Worm (Caenorhabditis elegans) whole organism, L1 larva: ENCODE data around the gene act-1.

Source experiments
- C16A3.4 ChIP-seq: fragments of 150-350 bp; optimal IDR thresholded peaks from 2 replicates; lab custom pipeline; 2014; ENCODE audit warnings: missing biosample characterization, missing genetic modification characterization
- C34B4.2 ChIP-seq: sonication (generic microtip); optimal IDR thresholded peaks from 2 replicates; lab custom pipeline; 2017; ENCODE audit warnings: mild to moderate bottlenecking, missing genetic modification characterization, missing compliant biosample characterization
- F16B12.6 ChIP-seq: fragments of 150-350 bp; optimal IDR thresholded peaks from 2 replicates; lab custom pipeline; 2014; ENCODE audit warnings: missing biosample characterization, missing genetic modification characterization
- ama-1 ChIP-seq: fragments of 150-350 bp; optimal IDR thresholded peaks from 2 replicates; lab custom pipeline; 2014
- ceh-82 ChIP-seq, 3 experiments: fragments of 150-350 bp in 1 of 3; sonication (generic microtip) in 2 of 3; optimal IDR thresholded peaks; 2 replicates each; lab custom pipeline; 2014 to 2017; ENCODE audit warnings: missing biosample characterization in 3 of 3, missing genetic modification characterization in 3 of 3
- ceh-88 ChIP-seq: fragments of 200-800 bp; sonication (Bioruptor generic); IDR thresholded peaks from 2 replicates; pipeline ENCODE4 v1.3.6; 2022; ENCODE audit warnings: missing genetic modification characterization, missing compliant biosample characterization
- ces-1 ChIP-seq: fragments of 150-350 bp; optimal IDR thresholded peaks from 2 replicates; lab custom pipeline; 2014; ENCODE audit warnings: missing biosample characterization, missing genetic modification reagents, missing genetic modification characterization
- dpl-1 ChIP-seq, 3 experiments: fragments of 150-350 bp in 2 of 3; sonication (generic microtip) in 1 of 3; optimal IDR thresholded peaks; 2 replicates each; lab custom pipeline; 2014 to 2017; ENCODE audit warnings: missing biosample characterization in 3 of 3, missing genetic modification characterization in 3 of 3, missing genetic modification reagents in 3 of 3
- efl-1 ChIP-seq, 4 experiments: fragments of 150-350 bp; optimal IDR thresholded peaks in 3 of 4; peaks in 1 of 4; 1 replicate in 1 of 4; 2 replicates in 3 of 4; lab custom pipeline; 2014; ENCODE audit warnings: missing biosample characterization in 2 of 4, missing genetic modification characterization in 2 of 4, missing genetic modification reagents in 2 of 4
- egl-13 ChIP-seq: sonication (generic microtip); optimal IDR thresholded peaks from 2 replicates; lab custom pipeline; 2016; ENCODE audit warnings: missing genotype, missing genetic modification reagents, missing genetic modification characterization, missing compliant biosample characterization
- egl-27 ChIP-seq, 2 experiments: fragments of 150-350 bp in 1 of 2; sonication (generic microtip); optimal IDR thresholded peaks; 3 replicates each; lab custom pipeline; 2017 to 2018; ENCODE audit warnings: missing biosample characterization in 2 of 2, missing genetic modification characterization in 2 of 2, missing genetic modification reagents in 2 of 2
- elt-2 ChIP-seq: sonication (generic microtip); optimal IDR thresholded peaks from 2 replicates; lab custom pipeline; 2016; ENCODE audit warnings: missing genetic modification characterization, mild to moderate bottlenecking, inconsistent platforms, missing compliant biosample characterization, missing genetic modification reagents
- elt-3 ChIP-seq, 6 experiments: fragments of 150-350 bp in 1 of 6; sonication (generic microtip); optimal IDR thresholded peaks; 2 replicates each; lab custom pipeline; 2017 to 2018; ENCODE audit warnings: missing biosample characterization in 6 of 6, missing genetic modification characterization in 6 of 6, inconsistent platforms in 1 of 6
- ets-5 ChIP-seq: fragments of 200-800 bp; sonication (Bioruptor generic); IDR thresholded peaks from 2 replicates; pipeline ENCODE4 v1.3.6; 2022; ENCODE audit warnings: missing genetic modification characterization, missing compliant biosample characterization
- fkh-10 ChIP-seq: sonication (generic microtip); optimal IDR thresholded peaks from 2 replicates; lab custom pipeline; 2017; ENCODE audit warnings: missing biosample characterization, missing genetic modification reagents, missing genetic modification characterization
- fkh-8 ChIP-seq: sonication (generic microtip); optimal IDR thresholded peaks from 2 replicates; lab custom pipeline; 2016; ENCODE audit warnings: mild to moderate bottlenecking, missing genetic modification characterization, missing compliant biosample characterization
- grh-1 ChIP-seq: fragments of 200-800 bp; sonication (Bioruptor generic); IDR thresholded peaks from 2 replicates; pipeline ENCODE4 v1.3.6; 2022; ENCODE audit warnings: missing genetic modification reagents, missing genetic modification characterization, missing compliant biosample characterization
- hlh-17 ChIP-seq: fragments of 200-800 bp; sonication (Bioruptor generic); optimal IDR thresholded peaks from 2 replicates; lab custom pipeline; 2018; ENCODE audit warnings: missing genetic modification characterization, mild to moderate bottlenecking, missing compliant biosample characterization, moderate library complexity, borderline replicate concordance
- hpl-2 ChIP-seq: fragments of 150-350 bp; optimal IDR thresholded peaks from 2 replicates; lab custom pipeline; 2014; ENCODE audit warnings: missing biosample characterization, missing genetic modification reagents, missing genetic modification characterization
- irx-1 ChIP-seq: sonication (generic microtip); optimal IDR thresholded peaks from 2 replicates; lab custom pipeline; 2016; ENCODE audit warnings: missing genetic modification characterization, missing compliant biosample characterization
- lin-14 ChIP-seq: fragments of 200-800 bp; sonication (Bioruptor generic); optimal IDR thresholded peaks from 2 replicates; lab custom pipeline; 2018; ENCODE audit warnings: mild to moderate bottlenecking, missing genetic modification characterization, moderate library complexity, missing compliant biosample characterization
- lin-15B ChIP-seq: fragments of 150-350 bp; sonication (generic microtip); optimal IDR thresholded peaks from 3 replicates; lab custom pipeline; 2014; ENCODE audit warnings: missing biosample characterization, missing genetic modification characterization
- lin-35 ChIP-seq, 2 experiments: fragments of 150-350 bp; optimal IDR thresholded peaks; 2 replicates each; lab custom pipeline; 2014; ENCODE audit warnings: missing biosample characterization in 2 of 2, missing genetic modification characterization in 2 of 2, missing genetic modification reagents in 2 of 2
- lin-39 ChIP-seq: fragments of 150-350 bp; optimal IDR thresholded peaks from 2 replicates; lab custom pipeline; 2014; ENCODE audit warnings: missing biosample characterization, missing genetic modification reagents, missing genetic modification characterization
- lir-3 ChIP-seq: sonication (generic microtip); optimal IDR thresholded peaks from 2 replicates; lab custom pipeline; 2016; ENCODE audit warnings: mild to moderate bottlenecking, missing genetic modification characterization, moderate library complexity, missing compliant biosample characterization; ENCODE audit not compliant: poor library complexity
- mdl-1 ChIP-seq, 2 experiments: fragments of 150-350 bp; optimal IDR thresholded peaks; 2 replicates each; lab custom pipeline; 2014 to 2017; ENCODE audit warnings: missing biosample characterization in 2 of 2, missing genetic modification characterization in 2 of 2, inconsistent platforms in 1 of 2
- nhr-11 ChIP-seq: fragments of 150-350 bp; optimal IDR thresholded peaks from 2 replicates; lab custom pipeline; 2014; ENCODE audit warnings: missing biosample characterization, missing genetic modification characterization
- nhr-19 ChIP-seq: fragments of 200-800 bp; sonication (Bioruptor generic); conservative IDR thresholded peaks from 2 replicates; pipeline ENCODE4 v1.3.6; 2022; ENCODE audit warnings: missing genetic modification characterization, missing compliant biosample characterization
- nhr-20 ChIP-seq: sonication (generic microtip); optimal IDR thresholded peaks from 2 replicates; lab custom pipeline; 2016; ENCODE audit warnings: mild to moderate bottlenecking, missing genetic modification characterization, missing compliant biosample characterization
- nhr-237 ChIP-seq: fragments of 150-350 bp; optimal IDR thresholded peaks from 2 replicates; lab custom pipeline; 2014; ENCODE audit warnings: missing biosample characterization, missing genetic modification characterization
- nhr-28 ChIP-seq: fragments of 150-350 bp; optimal IDR thresholded peaks from 2 replicates; lab custom pipeline; 2014; ENCODE audit warnings: missing biosample characterization, missing genetic modification characterization
- nhr-47 ChIP-seq: sonication (generic microtip); optimal IDR thresholded peaks from 2 replicates; lab custom pipeline; 2016; ENCODE audit warnings: mild to moderate bottlenecking, missing genetic modification characterization, moderate library complexity, missing compliant biosample characterization
- nhr-71 ChIP-seq: sonication (generic microtip); optimal IDR thresholded peaks from 2 replicates; lab custom pipeline; 2016; ENCODE audit warnings: mild to moderate bottlenecking, missing genetic modification characterization, moderate library complexity, missing compliant biosample characterization
- nhr-84 ChIP-seq: sonication (generic microtip); optimal IDR thresholded peaks from 2 replicates; lab custom pipeline; 2017; ENCODE audit warnings: missing biosample characterization, missing genetic modification characterization
- nhr-85 ChIP-seq: sonication (generic microtip); peaks from one replicate; lab custom pipeline; 2016; ENCODE audit warnings: missing genetic modification characterization, inconsistent platforms, missing compliant biosample characterization
- pag-3 ChIP-seq: sonication (generic microtip); optimal IDR thresholded peaks from 2 replicates; lab custom pipeline; 2017; ENCODE audit warnings: missing genetic modification characterization, mild to moderate bottlenecking, missing compliant biosample characterization, antibody characterized with exemption, borderline replicate concordance; ENCODE audit not compliant: insufficient read depth
- pax-3 ChIP-seq: fragments of 200-800 bp; sonication (Bioruptor generic); optimal IDR thresholded peaks from 2 replicates; lab custom pipeline; 2018; ENCODE audit warnings: mild to moderate bottlenecking, missing genetic modification characterization, moderate library complexity, missing compliant biosample characterization
- pqm-1 ChIP-seq: sonication (generic microtip); optimal IDR thresholded peaks from 3 replicates; lab custom pipeline; 2017; ENCODE audit warnings: missing biosample characterization, missing genetic modification characterization
- skn-1 ChIP-seq: fragments of 150-350 bp; optimal IDR thresholded peaks from 2 replicates; lab custom pipeline; 2014; ENCODE audit warnings: missing biosample characterization, missing genetic modification characterization
- snu-23 ChIP-seq: sonication (generic microtip); optimal IDR thresholded peaks from 2 replicates; lab custom pipeline; 2016; ENCODE audit warnings: missing genetic modification characterization, missing compliant biosample characterization
- sup-37 ChIP-seq: fragments of 200-800 bp; sonication (Bioruptor generic); optimal IDR thresholded peaks from 2 replicates; lab custom pipeline; 2018; ENCODE audit warnings: mild to moderate bottlenecking, missing genetic modification characterization, missing compliant biosample characterization
- swsn-7 ChIP-seq: sonication (generic microtip); optimal IDR thresholded peaks from 2 replicates; lab custom pipeline; 2016; ENCODE audit warnings: missing genetic modification characterization, missing compliant biosample characterization
- tbx-2 ChIP-seq: sonication (generic microtip); optimal IDR thresholded peaks from 2 replicates; lab custom pipeline; 2016; ENCODE audit warnings: missing genetic modification characterization, missing compliant biosample characterization
- unc-62 ChIP-seq: fragments of 150-350 bp; optimal IDR thresholded peaks from 2 replicates; lab custom pipeline; 2014; ENCODE audit warnings: missing biosample characterization, missing genetic modification reagents, missing genetic modification characterization
- unc-98 ChIP-seq: fragments of 200-800 bp; sonication (Bioruptor generic); IDR thresholded peaks from 2 replicates; pipeline ENCODE4 v1.3.6; 2022; ENCODE audit warnings: missing genetic modification characterization, missing compliant biosample characterization
- vab-15 ChIP-seq: sonication (generic microtip); optimal IDR thresholded peaks from 2 replicates; lab custom pipeline; 2017; ENCODE audit warnings: missing genotype, mild to moderate bottlenecking, missing genetic modification characterization, missing compliant biosample characterization
- zag-1 ChIP-seq: fragments of 150-350 bp; optimal IDR thresholded peaks from 2 replicates; lab custom pipeline; 2014; ENCODE audit warnings: missing biosample characterization, missing genetic modification characterization
- zip-4 ChIP-seq: fragments of 200-800 bp; sonication (Bioruptor generic); optimal IDR thresholded peaks from 2 replicates; lab custom pipeline; 2018; ENCODE audit warnings: mild to moderate bottlenecking, missing genetic modification characterization, moderate library complexity, missing compliant biosample characterization

The act-1 gene

ce11 chrV:11059180-11059579 lies 21.7 kb upstream of the act-1 start, which contains the start of gene T04C12.1 (continued):
- TF ChIP-seq elt-2 (tag; lab: Kevin White, UChicago) (peak; percentile 4), ama-1 (lab: Kevin White, UChicago) (peak; percentile 61), snu-23 (no peak), nhr-11 (tag; lab: Kevin White, UChicago) (no peak), lin-15B (tag; lab: Kevin White, UChicago) (no peak), nhr-71 (tag; lab: Kevin White, UChicago) (peak; percentile 19), C34B4.2 (tag; lab: Kevin White, UChicago) (no peak), hlh-17 (GFP tag; lab: Kevin White, UChicago) (no peak), ceh-88 (GFP tag; lab: Robert Waterston, UW) (no peak), sup-37 (no peak), mdl-1 (tag; optimal IDR thresholded peaks at IDR 0.05; lab: Kevin White, UChicago) (no peak), irx-1 (no peak), nhr-20 (tag; lab: Kevin White, UChicago) (no peak), F16B12.6 (tag; lab: Kevin White, UChicago) (no peak), nhr-19 (GFP tag; lab: Robert Waterston, UW) (0 out of 2 replicates have a peak, but pooled peaks have one; percentile 13)

ce11 chrV:11060239-11060984 lies 20.4 kb upstream of the act-1 start, which contains the start of gene T04C12.11:
Gene T04C12.11, minus strand, starts transcription at chrV:11060289.
- TF ChIP-seq ces-1 (no peak), snu-23 (peak; percentile 65), zag-1 (tag; lab: Kevin White, UChicago) (no peak), ceh-82 (tag; optimal IDR thresholded peaks at IDR 0.05; lab: Kevin White, UChicago) (no peak), ets-5 (no peak), pag-3 (tag; lab: Kevin White, UChicago) (no peak), nhr-28 (tag; lab: Kevin White, UChicago) (no peak), elt-3 (tag; optimal IDR thresholded peaks at IDR 0.05; lab: Kevin White, UChicago) (peak in 1 of 6 experiments; percentile 32), C16A3.4 (tag; lab: Kevin White, UChicago) (peak; percentile 8), tbx-2 (tag; lab: Kevin White, UChicago) (no peak), swsn-7 (tag; lab: Kevin White, UChicago) (no peak), nhr-85 (tag; lab: Kevin White, UChicago) (peak; percentile 85), egl-13 (tag; lab: Kevin White, UChicago) (no peak), dpl-1 (GFP tag; optimal IDR thresholded peaks at IDR 0.05; lab: Kevin White, UChicago) (no peak), hlh-17 (GFP tag; lab: Kevin White, UChicago) (no peak), skn-1 (tag; lab: Kevin White, UChicago) (peak; percentile 10), nhr-71 (tag; lab: Kevin White, UChicago) (peak; percentile 32), grh-1 (GFP tag; lab: Robert Waterston, UW) (no peak), unc-62 (no peak), lin-39 (tag; lab: Kevin White, UChicago) (no peak), efl-1 (optimal IDR thresholded peaks at IDR 0.05; lab: Kevin White, UChicago) (no peak), efl-1 (GFP tag; optimal IDR thresholded peaks at IDR 0.05 in 1 of 2; lab: Kevin White, UChicago) (peak in 1 of 2 experiments; percentile 64), nhr-237 (tag; lab: Kevin White, UChicago) (no peak), fkh-8 (no peak), nhr-47 (tag; lab: Kevin White, UChicago) (no peak), F16B12.6 (tag; lab: Kevin White, UChicago) (no peak), nhr-84 (tag; lab: Kevin White, UChicago) (no peak), fkh-10 (no peak), vab-15 (tag; lab: Kevin White, UChicago) (no peak), hpl-2 (GFP tag; lab: Kevin White, UChicago) (no peak), pax-3 (tag; lab: Kevin White, UChicago) (no peak), lin-35 (GFP tag; optimal IDR thresholded peaks at IDR 0.05; lab: Kevin White, UChicago) (peak in 1 of 2 experiments; percentile 19), zip-4 (GFP tag; lab: Kevin White, UChicago) (no peak), unc-98 (GFP tag; lab: Robert Waterston, UW) (no peak), nhr-20 (tag; lab: Kevin White, UChicago) (peak; percentile 66), mdl-1 (tag; optimal IDR thresholded peaks at IDR 0.05; lab: Kevin White, UChicago) (peak in 1 of 2 experiments; percentile 43), lir-3 (tag; lab: Kevin White, UChicago) (no peak), egl-27 (tag; optimal IDR thresholded peaks at IDR 0.05; lab: Kevin White, UChicago) (no peak), pqm-1 (tag; lab: Kevin White, UChicago) (no peak), lin-14 (GFP tag; lab: Kevin White, UChicago) (peak; percentile 72)
